Fruit fly (Drosophila melanogaster) whole organism, embryonic: ENCODE results near the gene TwdlP.
A peak's percentile ranks its signal among the peaks of the same experiment; 100 is the strongest.

Source experiments
- Awh ChIP-seq: fragments of 200-800 bp; sonication (Bioruptor generic); IDR thresholded peaks from 2 replicates; pipeline ENCODE4, ENCODE4 v1.3.6; 2022; ENCODE audit warnings: missing biosample characterization, missing genetic modification characterization
- CG11398 ChIP-seq: fragments of 200-800 bp; sonication (Bioruptor generic); optimal IDR thresholded peaks from 2 replicates; lab custom pipeline; 2016; ENCODE audit warnings: missing biosample characterization, missing genetic modification characterization
- CG12769 ChIP-seq: fragments of 200-800 bp; sonication (Bioruptor generic); optimal IDR thresholded peaks from 2 replicates; lab custom pipeline; 2019; ENCODE audit warnings: missing biosample characterization, mild to moderate bottlenecking, missing genetic modification characterization, moderate library complexity
- CG13775 ChIP-seq: fragments of 200-800 bp; sonication (Bioruptor generic); optimal IDR thresholded peaks from 3 replicates; lab custom pipeline; 2017; ENCODE audit warnings: missing biosample characterization, mild to moderate bottlenecking, missing genetic modification characterization
- CG15696 ChIP-seq: fragments of 200-800 bp; sonication (Bioruptor generic); optimal IDR thresholded peaks from 2 replicates; lab custom pipeline; 2019; ENCODE audit warnings: missing biosample characterization, mild to moderate bottlenecking, missing genetic modification characterization, moderate library complexity
- CG18011 ChIP-seq: fragments of 200-800 bp; sonication (Bioruptor generic); optimal IDR thresholded peaks from 2 replicates; lab custom pipeline; 2017; ENCODE audit warnings: missing biosample characterization, missing genetic modification characterization, mild to moderate bottlenecking, moderate library complexity, missing genotype
- CG3407 ChIP-seq: fragments of 200-800 bp; sonication (Bioruptor generic); optimal IDR thresholded peaks from 2 replicates; lab custom pipeline; 2018; ENCODE audit warnings: missing biosample characterization, mild to moderate bottlenecking, missing genetic modification characterization
- CG4854 ChIP-seq: fragments of 200-800 bp; sonication (Bioruptor generic); optimal IDR thresholded peaks from 2 replicates; lab custom pipeline; 2016; ENCODE audit warnings: missing biosample characterization, missing genetic modification characterization, inconsistent platforms
- CG6689 ChIP-seq: fragments of 200-800 bp; sonication (Bioruptor generic); IDR thresholded peaks from 2 replicates; pipeline ENCODE4 v1.3.6; 2022; ENCODE audit warnings: missing biosample characterization, missing genetic modification characterization
- CG7271 ChIP-seq: fragments of 200-800 bp; sonication (Bioruptor generic); optimal IDR thresholded peaks from 2 replicates; lab custom pipeline; 2018; ENCODE audit warnings: missing biosample characterization, mild to moderate bottlenecking, missing genetic modification characterization, moderate library complexity
- Dfd ChIP-seq, 2 experiments: fragments of >200 bp; optimal IDR thresholded peaks; 2 replicates each; lab custom pipeline; 2017; ENCODE audit warnings: missing biosample characterization in 2 of 2, missing genetic modification characterization in 2 of 2
- Ets65A ChIP-seq: fragments of 200-800 bp; sonication (Bioruptor generic); peaks from one replicate; lab custom pipeline; 2016; ENCODE audit warnings: missing biosample characterization, missing genetic modification characterization
- H2.0 ChIP-seq: fragments of 200-800 bp; sonication (Bioruptor generic); IDR thresholded peaks from 2 replicates; pipeline ENCODE4 v1.3.6; 2022; ENCODE audit warnings: missing biosample characterization, missing genetic modification characterization
- HmgD ChIP-seq: fragments of 200-800 bp; sonication (Bioruptor generic); optimal IDR thresholded peaks from 3 replicates; lab custom pipeline; 2016; ENCODE audit warnings: missing biosample characterization, missing genetic modification characterization
- Hr78 ChIP-seq, 2 experiments: fragments of 200-800 bp in 1 of 2; fragments of >200 bp in 1 of 2; sonication (Bioruptor generic) in 1 of 2; optimal IDR thresholded peaks; 2 replicates each; lab custom pipeline; 2017 to 2019; ENCODE audit warnings: missing biosample characterization in 2 of 2, missing genetic modification characterization in 2 of 2, mild to moderate bottlenecking in 1 of 2, moderate library complexity in 1 of 2
- Mes4 ChIP-seq: fragments of 200-800 bp; sonication (Bioruptor generic); optimal IDR thresholded peaks from 2 replicates; lab custom pipeline; 2016; ENCODE audit warnings: missing biosample characterization, missing genetic modification characterization
- ash1 ChIP-seq: fragments of 200-800 bp; sonication (Bioruptor generic); optimal IDR thresholded peaks from 2 replicates; lab custom pipeline; 2018; ENCODE audit warnings: missing biosample characterization, mild to moderate bottlenecking, missing genetic modification characterization
- cato ChIP-seq: fragments of 200-800 bp; sonication (Bioruptor generic); optimal IDR thresholded peaks from 2 replicates; lab custom pipeline; 2016; ENCODE audit warnings: missing biosample characterization, missing genetic modification characterization, borderline replicate concordance
- chinmo ChIP-seq: fragments of 200-800 bp; sonication (Bioruptor generic); IDR thresholded peaks from 4 replicates; pipeline ENCODE4 v1.3.6; 2022; ENCODE audit warnings: missing biosample characterization, missing genetic modification characterization; ENCODE audit not compliant: partially characterized antibody
- disco-r ChIP-seq: fragments of 200-800 bp; sonication (Bioruptor generic); optimal IDR thresholded peaks from 2 replicates; lab custom pipeline; 2016; ENCODE audit warnings: missing biosample characterization, missing genetic modification characterization
- gfzf ChIP-seq: fragments of 200-800 bp; sonication (Bioruptor generic); optimal IDR thresholded peaks from 2 replicates; lab custom pipeline; 2016; ENCODE audit warnings: missing biosample characterization, mild to moderate bottlenecking, missing genetic modification characterization, moderate library complexity
- hth ChIP-seq: fragments of >200 bp; optimal IDR thresholded peaks from 2 replicates; lab custom pipeline; 2017; ENCODE audit warnings: inconsistent platforms
- inv ChIP-seq: fragments of 200-800 bp; sonication (Bioruptor generic); IDR thresholded peaks from 2 replicates; pipeline ENCODE4 v1.3.6; 2022; ENCODE audit warnings: missing biosample characterization, missing genetic modification characterization; ENCODE audit not compliant: partially characterized antibody
- jigr1 ChIP-seq: fragments of 200-800 bp; sonication (Bioruptor generic); IDR thresholded peaks from 3 replicates; pipeline ENCODE4 v1.3.6; 2022; ENCODE audit warnings: missing biosample characterization, missing genetic modification characterization
- oc ChIP-seq: fragments of 200-800 bp; sonication (Bioruptor generic); optimal IDR thresholded peaks from 2 replicates; lab custom pipeline; 2018; ENCODE audit warnings: missing biosample characterization, mild to moderate bottlenecking, missing genetic modification characterization, moderate library complexity
- pan ChIP-seq, 4 experiments: fragments of >200 bp in 3 of 4; fragments of 200-800 bp in 1 of 4; sonication (Bioruptor generic) in 1 of 4; optimal IDR thresholded peaks in 3 of 4; IDR thresholded peaks in 1 of 4; 2 replicates each; pipeline versions ENCODE4 v1.3.6 to Lab custom; 2017 to 2022; ENCODE audit warnings: missing biosample characterization in 2 of 4, missing genetic modification characterization in 2 of 4, mixed read lengths in 1 of 4
- pros ChIP-seq: fragments of 200-800 bp; sonication (Bioruptor generic); optimal IDR thresholded peaks from 3 replicates; lab custom pipeline; 2019; ENCODE audit warnings: missing biosample characterization, mild to moderate bottlenecking, missing genetic modification characterization, moderate library complexity
- ranshi ChIP-seq: fragments of 200-800 bp; sonication (Bioruptor generic); IDR thresholded peaks from 2 replicates; pipeline ENCODE4 v1.3.6; 2022; ENCODE audit warnings: missing biosample characterization, missing genetic modification characterization
- sd ChIP-seq: fragments of 200-800 bp; sonication (Bioruptor generic); optimal IDR thresholded peaks from 3 replicates; lab custom pipeline; 2018; ENCODE audit warnings: missing biosample characterization, mild to moderate bottlenecking, missing genetic modification characterization, moderate library complexity
- sr ChIP-seq: fragments of 200-800 bp; sonication (Bioruptor generic); IDR thresholded peaks from 3 replicates; pipeline ENCODE4 v1.3.6; 2022; ENCODE audit warnings: missing biosample characterization, missing genetic modification characterization
- ssp ChIP-seq: fragments of 200-800 bp; sonication (Bioruptor generic); IDR thresholded peaks from 2 replicates; pipeline ENCODE4 v1.3.6; 2022; ENCODE audit warnings: missing biosample characterization, missing genetic modification characterization
- trem ChIP-seq: fragments of 200-800 bp; optimal IDR thresholded peaks from 3 replicates; lab custom pipeline; 2019; ENCODE audit warnings: missing biosample characterization, mild to moderate bottlenecking, missing genetic modification characterization, moderate library complexity
- vvl ChIP-seq: fragments of 200-800 bp; sonication (Bioruptor generic); IDR thresholded peaks from 2 replicates; pipeline ENCODE4 v1.3.6; 2022; ENCODE audit warnings: missing biosample characterization, missing genetic modification characterization
- yki ChIP-seq: fragments of >200 bp; optimal IDR thresholded peaks from 3 replicates; lab custom pipeline; 2018

TwdlP gene

DNA sequence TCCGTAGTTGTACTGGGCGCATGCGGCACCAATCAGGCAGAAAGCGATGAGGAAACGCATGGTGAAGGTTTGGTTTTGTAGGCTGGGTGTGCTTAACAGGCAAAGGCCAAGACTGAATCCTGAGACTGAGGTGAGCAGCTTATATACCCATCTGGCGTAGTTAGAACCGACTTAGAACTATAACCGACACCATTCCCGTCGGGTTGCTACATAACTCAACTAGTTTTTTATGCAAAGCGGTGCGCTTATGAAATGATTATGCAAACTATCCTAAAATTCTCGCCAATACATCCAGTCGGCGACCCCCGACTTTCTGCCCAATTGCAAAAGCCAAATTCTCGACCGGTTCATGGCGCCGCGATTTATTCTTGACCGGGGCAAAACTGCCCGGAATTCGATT is 5.5 kb upstream of the TwdlP start, which contains the start of gene TwdlO:
TSS of gene TwdlO (minus strand) at position 101 of the 400 bp plus-strand sequence.
- TF ChIP-seq Ets65A (GFP tag; lab: Kevin White, UChicago) (peak; percentile 77), CG3407 (GFP tag; lab: Kevin White, UChicago) (no peak)

DNA sequence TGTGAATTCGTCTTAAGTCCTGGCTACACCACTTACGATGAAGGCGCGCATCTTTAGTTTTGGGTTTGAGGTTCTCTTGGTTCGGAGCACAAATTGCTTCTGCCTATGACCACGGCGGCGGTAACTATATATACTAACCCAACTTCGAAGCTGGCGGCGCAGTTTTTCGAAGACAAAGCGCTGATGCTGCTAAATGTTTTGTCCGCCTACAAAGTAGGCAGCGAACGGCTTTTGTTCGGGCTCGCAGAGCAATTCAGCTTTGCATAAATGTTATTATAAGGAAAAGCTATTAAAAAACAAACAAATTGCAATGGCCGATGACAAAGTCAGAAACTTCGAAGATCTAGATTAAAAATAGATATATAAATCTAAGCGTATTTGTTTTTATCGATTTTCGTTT is 4.4 kb upstream of the TwdlP start, which contains the start of gene TwdlL:
TSS of gene TwdlL (minus strand) at position 101 of the 400 bp plus-strand sequence.
- TF ChIP-seq Ets65A (GFP tag; lab: Kevin White, UChicago) (peak; percentile 22), Mes4 (GFP tag; lab: Kevin White, UChicago) (no peak)

DNA sequence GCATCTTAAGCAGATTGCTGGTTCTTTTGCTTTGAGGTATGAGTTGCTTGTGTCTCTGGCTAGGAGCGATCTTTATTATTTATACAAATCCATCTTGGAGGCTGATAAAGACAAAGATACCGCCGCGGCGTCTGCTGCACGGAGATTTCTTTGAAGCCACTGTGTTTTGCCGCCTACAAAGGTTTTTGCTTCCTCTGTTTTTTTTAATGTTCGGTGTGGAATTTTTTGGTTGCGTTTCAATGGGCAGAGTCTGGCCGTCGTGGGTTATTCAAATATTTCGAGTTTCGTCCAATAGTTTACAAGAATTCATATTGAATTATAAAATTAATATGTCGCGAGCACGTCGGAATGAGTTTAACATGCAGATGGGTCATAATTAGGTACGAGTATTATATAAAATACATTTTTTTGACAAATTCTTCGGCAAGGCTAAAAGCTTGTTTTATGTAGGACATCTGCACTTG is 2.4 kb upstream of the TwdlP start, which contains the start of gene TwdlB:
TSS of gene TwdlB (minus strand) at position 51 of the 464 bp plus-strand sequence.
- no peak for TF ChIP-seq CG7271
- peak; percentile 57; the same call in 1 of the 4 replicates for TF ChIP-seq chinmo (GFP tag; lab: Robert Waterston, UW)
- TF ChIP-seq sd (tag; lab: Kevin White, UChicago), result peak; percentile 65
- no peak for TF ChIP-seq pan (optimal IDR thresholded peaks at IDR 0.05; lab: Kevin White, UChicago)
- no peak for TF ChIP-seq pan (GFP tag; optimal IDR thresholded peaks at IDR 0.05 in 1 of 2, IDR thresholded peaks at IDR 0.05 in 1 of 2)
- 0 out of 2 replicates have a peak, but pooled peaks have one; percentile 25 for TF ChIP-seq H2.0 (GFP tag; lab: Robert Waterston, UW)
- TF ChIP-seq, all 482 proteins: peak for 3

DNA sequence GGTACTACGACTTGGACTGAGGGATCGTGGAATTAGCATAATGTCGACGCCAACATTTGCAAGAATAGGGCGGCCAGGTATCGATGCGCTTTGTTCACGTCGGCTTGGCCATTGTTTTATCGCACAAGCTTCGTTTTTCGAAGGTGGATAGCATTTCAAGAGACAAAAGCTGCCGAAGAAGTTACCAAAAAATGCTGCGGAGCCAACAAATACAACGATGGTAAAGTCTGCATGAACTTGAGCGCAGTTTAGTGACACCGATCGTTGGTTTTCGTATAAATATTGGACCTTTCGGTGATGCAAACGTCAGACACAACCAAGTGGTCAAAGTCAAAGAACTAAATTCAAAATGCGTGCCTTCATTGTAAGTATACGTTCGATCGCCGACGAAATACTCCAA is 2.3 kb downstream of the TwdlP start, which contains the start of gene TwdlM:
TSS of gene TwdlM (plus strand) at position 301 of the 400 bp plus-strand sequence.
- TF ChIP-seq CG13775 (GFP tag; lab: Kevin White, UChicago) (no peak), gfzf (GFP tag; lab: Kevin White, UChicago) (no peak), CG18011 (no peak), cato (GFP tag; lab: Kevin White, UChicago) (no peak), chinmo (GFP tag; lab: Robert Waterston, UW) (0 out of 4 replicates have a peak, but pooled peaks have one; percentile 60)

DNA sequence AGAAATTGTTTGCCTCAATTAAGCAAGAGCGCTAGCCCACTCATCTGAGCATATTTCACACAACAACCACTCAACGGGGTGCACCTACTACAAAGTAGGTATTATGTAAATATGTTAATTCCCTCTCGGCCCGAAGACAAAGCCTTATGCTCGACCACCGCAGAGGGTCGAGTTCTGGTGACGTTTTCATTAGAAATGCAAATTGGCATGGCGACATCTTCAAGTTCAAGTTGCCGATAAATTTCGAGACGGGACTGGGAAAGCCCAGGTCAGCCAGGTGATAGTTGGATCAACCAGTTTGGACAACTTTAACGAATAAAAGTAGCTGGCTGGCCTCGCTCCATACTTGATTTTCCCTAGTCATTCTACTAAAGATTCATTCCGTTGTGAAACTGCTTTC is 5.7 kb downstream of the TwdlP start:
- TF ChIP-seq Awh (GFP tag; lab: Robert Waterston, UW) (0 out of 2 replicates have a peak, but pooled peaks have one; percentile 28), Hr78 (GFP tag; optimal IDR thresholded peaks at IDR 0.05; lab: Kevin White, UChicago) (peak in 1 of 2 experiments; percentile 50), ash1 (GFP tag; lab: Kevin White, UChicago) (no peak), ranshi (GFP tag; lab: Robert Waterston, UW) (no peak), chinmo (GFP tag; lab: Robert Waterston, UW) (peak; percentile 81; the same call in 2 of the 4 replicates), inv (GFP tag; lab: Robert Waterston, UW) (no peak), CG4854 (GFP tag; lab: Kevin White, UChicago) (no peak), ssp (GFP tag; lab: Robert Waterston, UW) (no peak), vvl (GFP tag; lab: Robert Waterston, UW) (peak; percentile 72; the same call in 1 of the 2 replicates), oc (tag; lab: Kevin White, UChicago) (peak; percentile 41), HmgD (GFP tag; lab: Kevin White, UChicago) (no peak), pros (GFP tag; lab: Kevin White, UChicago) (peak; percentile 67), sr (GFP tag; lab: Robert Waterston, UW) (peak; percentile 42; the same call in 1 of the 3 replicates), disco-r (GFP tag; lab: Kevin White, UChicago) (no peak), trem (no peak), yki (lab: Kevin White, UChicago) (no peak), CG15696 (no peak), CG12769 (tag; lab: Kevin White, UChicago) (peak; percentile 88), CG6689 (GFP tag; lab: Robert Waterston, UW) (no peak), Dfd (GFP tag; optimal IDR thresholded peaks at IDR 0.05; lab: Kevin White, UChicago) (no peak), jigr1 (GFP tag; lab: Robert Waterston, UW) (no peak), hth (lab: Kevin White, UChicago) (no peak), CG11398 (GFP tag; lab: Kevin White, UChicago) (no peak)
